Fruit fly (Drosophila melanogaster): Measurements from ENCODE around the gene Ocho.
A peak's percentile ranks its signal among the peaks of the same experiment; 100 is the strongest.

Ocho gene

DNA sequence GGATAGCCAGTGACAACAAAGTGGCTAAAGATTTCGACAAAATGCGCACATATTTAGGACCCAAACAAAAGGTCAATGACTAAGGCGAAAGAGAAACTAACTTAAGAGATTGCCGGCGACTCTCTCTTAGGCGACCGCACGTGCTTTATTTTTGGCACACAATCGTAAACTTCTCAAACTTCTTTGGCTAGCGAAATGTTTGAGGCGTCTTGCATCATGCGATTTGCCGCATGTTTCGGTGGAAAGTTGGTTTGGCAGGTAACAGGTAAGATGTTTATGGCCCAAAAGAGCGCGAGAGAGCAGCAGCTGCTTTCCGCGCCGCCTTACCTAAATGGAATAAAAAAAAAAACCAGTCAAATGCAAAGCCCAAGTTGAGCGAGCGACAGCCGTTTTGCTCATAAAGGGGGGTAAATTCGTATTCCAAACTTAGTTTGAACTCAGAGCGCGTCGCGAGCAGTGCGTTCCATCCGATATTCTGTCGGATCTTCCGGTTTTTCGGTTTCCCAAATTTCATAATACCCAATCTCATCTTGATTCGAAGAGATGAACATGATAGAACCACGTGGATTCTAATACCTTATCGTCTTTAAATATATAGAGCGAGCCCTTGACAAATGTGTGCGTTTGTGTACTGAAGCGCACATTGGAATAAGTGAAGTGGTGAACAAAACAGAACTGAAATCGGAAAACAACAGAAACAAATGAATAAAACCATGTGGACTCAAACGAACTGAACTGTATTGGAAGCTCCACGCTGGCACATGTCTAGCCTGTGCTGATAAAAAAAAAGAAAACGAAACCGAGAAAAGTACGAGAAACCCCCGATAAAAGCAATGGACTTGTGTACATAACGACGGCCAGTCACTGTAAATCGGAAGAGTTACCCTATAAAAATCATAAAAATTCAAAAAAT is 12.6 kb downstream of the Ocho start:
- TF ChIP-seq Ets98B (GFP tag; IDR thresholded peaks at IDR 0.05) (peak; percentile 30; the same call in 1 of the 2 replicates), CG17806 (tag; optimal IDR thresholded peaks at IDR 0.05) (no peak), CG13204 (GFP tag; optimal IDR thresholded peaks at IDR 0.05) (no peak), CG12605 (GFP tag; IDR thresholded peaks at IDR 0.05) (no peak), EcR (GFP tag; optimal IDR thresholded peaks at IDR 0.05) (peak; percentile 47)

DNA sequence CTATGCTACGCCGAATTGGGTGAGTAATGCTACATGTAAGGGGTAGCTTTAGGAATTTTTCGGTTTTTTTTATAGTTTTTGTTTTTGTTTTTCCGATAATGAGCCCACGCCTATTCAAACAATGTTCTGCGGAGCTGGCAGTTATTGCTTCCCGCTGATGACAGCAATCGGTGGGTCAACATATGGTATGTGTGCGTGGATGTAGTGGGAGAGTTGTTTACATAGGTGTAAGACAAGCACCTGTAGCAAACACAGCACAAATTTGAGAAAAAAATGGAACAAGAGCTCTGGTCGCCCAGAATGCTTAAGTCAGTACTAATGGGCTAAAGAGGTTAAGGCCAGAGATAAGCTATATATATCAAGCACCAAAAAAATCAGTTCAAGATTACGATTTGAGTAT is 13.6 kb downstream of the Ocho start:
- TF ChIP-seq CG9948 (tag; optimal IDR thresholded peaks at IDR 0.05) (no peak), CG13204 (GFP tag; optimal IDR thresholded peaks at IDR 0.05) (no peak), CG15710 (tag; optimal IDR thresholded peaks at IDR 0.05) (no peak), Ets98B (GFP tag; IDR thresholded peaks at IDR 0.05) (no peak), D1 (tag; optimal IDR thresholded peaks at IDR 0.05) (no peak), CG10348 (GFP tag; IDR thresholded peaks at IDR 0.05) (no peak), CG8301 (tag; optimal IDR thresholded peaks at IDR 0.05) (no peak), CG4496 (GFP tag; IDR thresholded peaks at IDR 0.05) (no peak), Pif1B (GFP tag; optimal IDR thresholded peaks at IDR 0.05) (no peak), EcR (GFP tag; optimal IDR thresholded peaks at IDR 0.05) (no peak)

DNA sequence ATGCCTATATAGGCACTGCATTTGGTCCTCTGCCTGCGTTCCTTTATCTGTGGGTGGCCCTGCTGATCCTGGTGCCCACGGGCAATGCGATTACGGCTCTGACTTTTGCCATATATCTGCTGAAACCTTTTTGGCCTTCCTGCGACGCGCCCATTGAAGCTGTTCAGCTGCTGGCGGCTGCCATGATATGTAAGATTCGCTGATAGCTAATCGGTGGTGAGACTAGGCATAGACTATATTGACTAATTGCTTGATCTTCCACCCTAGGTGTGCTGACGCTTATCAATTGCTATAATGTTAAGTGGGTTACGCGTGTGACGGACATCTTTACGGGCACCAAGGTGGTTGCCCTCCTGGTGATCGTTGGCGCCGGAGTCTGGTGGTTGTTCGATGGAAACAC is 15.2 kb downstream of the Ocho start:
- TF ChIP-seq CG4496 (GFP tag; IDR thresholded peaks at IDR 0.05) = no peak
- no peak for TF ChIP-seq Pif1A (GFP tag; optimal IDR thresholded peaks at IDR 0.05)
- no peak for TF ChIP-seq CG14655 (GFP tag; optimal IDR thresholded peaks at IDR 0.05)
- no peak for TF ChIP-seq Snoo (tag; optimal IDR thresholded peaks at IDR 0.05)
- no peak for TF ChIP-seq CG12605 (GFP tag; IDR thresholded peaks at IDR 0.05)
- TF ChIP-seq CG32121 (GFP tag; IDR thresholded peaks at IDR 0.05) = no peak
- no peak for TF ChIP-seq CG17806 (tag; optimal IDR thresholded peaks at IDR 0.05)
- TF ChIP-seq CG10348 (GFP tag; IDR thresholded peaks at IDR 0.05) = no peak
- TF ChIP-seq CG34367 (tag; optimal IDR thresholded peaks at IDR 0.05) = no peak
- no peak for TF ChIP-seq rn (GFP tag; IDR thresholded peaks at IDR 0.05)
- TF ChIP-seq CG9948 (tag; optimal IDR thresholded peaks at IDR 0.05) = no peak
- TF ChIP-seq D1 (tag; optimal IDR thresholded peaks at IDR 0.05) = no peak
- no peak for TF ChIP-seq CG8159 (tag; optimal IDR thresholded peaks at IDR 0.05)
- TF ChIP-seq Ets98B (GFP tag; IDR thresholded peaks at IDR 0.05) = no peak
- no peak for TF ChIP-seq gl (tag; optimal IDR thresholded peaks at IDR 0.05)
- no peak for TF ChIP-seq CG13204 (GFP tag; optimal IDR thresholded peaks at IDR 0.05)
- TF ChIP-seq EcR (GFP tag; optimal IDR thresholded peaks at IDR 0.05) = no peak

DNA sequence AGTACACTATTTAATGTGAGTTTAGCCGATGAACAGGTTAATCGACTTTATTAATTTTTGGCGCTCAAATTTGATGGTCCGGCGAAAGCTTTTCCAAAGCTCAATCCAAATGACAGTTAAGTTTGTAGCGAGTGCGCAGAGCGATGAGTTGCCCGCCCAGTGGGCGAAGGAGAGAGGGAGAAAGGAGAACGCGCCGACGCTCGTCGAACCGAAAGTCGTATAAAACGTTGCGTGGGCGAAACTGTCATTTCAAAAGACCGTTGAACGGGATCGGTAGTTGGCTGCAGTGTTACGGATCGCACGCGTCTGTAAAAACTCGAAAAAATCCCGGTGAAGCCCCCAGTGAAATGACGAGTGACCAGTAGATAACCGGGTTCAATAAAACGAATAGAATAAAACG is 17.4 kb downstream of the Ocho start, which contains the start of gene Zip71B:
Gene Zip71B (plus strand): TSS at position 265 of the 400 bp plus-strand sequence.
- TF ChIP-seq CG14655 (GFP tag; optimal IDR thresholded peaks at IDR 0.05) (no peak), CG8301 (tag; optimal IDR thresholded peaks at IDR 0.05) (no peak), rn (GFP tag; IDR thresholded peaks at IDR 0.05) (no peak), CG8159 (tag; optimal IDR thresholded peaks at IDR 0.05) (no peak), Pif1A (GFP tag; optimal IDR thresholded peaks at IDR 0.05) (no peak)

DNA sequence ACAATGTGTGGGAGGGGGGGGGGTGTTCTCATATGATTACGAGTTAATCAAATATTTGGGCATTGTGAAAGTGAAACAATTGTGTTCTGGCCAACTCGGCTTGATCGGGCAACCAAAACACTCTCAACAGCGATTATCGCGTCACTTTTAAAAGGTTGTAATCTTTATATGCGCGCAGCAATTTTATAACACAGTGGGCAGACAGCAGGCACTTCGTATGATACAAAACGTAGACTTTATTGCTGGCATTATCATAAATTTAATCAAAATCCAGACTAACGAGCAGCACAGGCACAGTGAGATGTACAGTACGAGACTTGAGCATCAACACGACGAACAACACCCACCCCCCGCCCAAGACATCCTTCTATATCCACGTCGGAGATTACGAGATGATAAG is 18.2 kb downstream of the Ocho start:
- no peak for TF ChIP-seq CG32121 (GFP tag; IDR thresholded peaks at IDR 0.05)
- no peak for TF ChIP-seq CG34367 (tag; optimal IDR thresholded peaks at IDR 0.05)
- no peak for TF ChIP-seq rn (GFP tag; IDR thresholded peaks at IDR 0.05)
- no peak for TF ChIP-seq CG8159 (tag; optimal IDR thresholded peaks at IDR 0.05)
- no peak for TF ChIP-seq Pif1B (GFP tag; optimal IDR thresholded peaks at IDR 0.05)
- TF ChIP-seq CG12605 (GFP tag; IDR thresholded peaks at IDR 0.05) = no peak
- TF ChIP-seq CG9948 (tag; optimal IDR thresholded peaks at IDR 0.05) = no peak
- TF ChIP-seq fd96Ca (GFP tag; IDR thresholded peaks at IDR 0.05) = no peak
- no peak for TF ChIP-seq CG15710 (tag; optimal IDR thresholded peaks at IDR 0.05)
- no peak for TF ChIP-seq CG13204 (GFP tag; optimal IDR thresholded peaks at IDR 0.05)
- TF ChIP-seq CG4496 (GFP tag; IDR thresholded peaks at IDR 0.05) = no peak
- no peak for TF ChIP-seq Pif1A (GFP tag; optimal IDR thresholded peaks at IDR 0.05)

DNA sequence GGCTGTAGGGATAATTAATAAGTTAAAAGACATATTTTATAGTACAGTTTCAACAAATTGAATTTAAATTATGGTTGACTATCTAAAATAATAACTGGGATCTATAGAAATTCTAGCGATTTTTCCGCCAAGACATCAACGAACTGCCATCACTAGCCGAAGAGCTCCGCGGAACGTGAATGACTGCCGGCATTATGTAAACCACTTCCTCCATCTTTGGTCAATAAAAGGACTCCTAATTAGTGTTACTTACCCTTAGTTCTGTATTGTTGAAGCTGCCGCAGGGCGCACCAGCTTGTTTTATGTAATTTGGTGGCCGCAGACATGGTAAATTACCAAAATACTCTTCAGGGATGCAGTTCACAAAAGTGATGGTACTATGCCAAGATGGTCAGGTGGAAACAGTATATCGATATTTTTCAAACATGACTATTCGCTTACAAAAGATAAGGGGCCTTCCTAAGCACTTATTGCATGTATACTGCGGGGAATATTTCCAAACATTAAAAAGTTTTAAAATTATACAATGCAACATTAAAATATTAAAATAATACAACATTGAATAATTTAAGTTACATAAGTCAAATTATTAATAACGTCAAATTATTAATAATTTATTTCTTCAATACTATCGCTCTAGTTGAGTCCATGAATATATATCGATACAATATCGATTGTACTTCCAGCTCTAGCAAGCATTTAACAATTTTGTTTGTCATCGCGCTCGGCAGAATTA is 24.8 kb downstream of the Ocho start, which contains the start of the genes mRpL39 and Prosbeta2:
Gene mRpL39 (minus strand): TSS at position 383 of the 736 bp plus-strand sequence.
Gene Prosbeta2 (plus strand): TSS at position 668 of the 736 bp plus-strand sequence.
- TF ChIP-seq D1 (tag; optimal IDR thresholded peaks at IDR 0.05) (no peak), Pif1A (GFP tag; optimal IDR thresholded peaks at IDR 0.05) (no peak), Pif1B (GFP tag; optimal IDR thresholded peaks at IDR 0.05) (no peak), fd96Ca (GFP tag; IDR thresholded peaks at IDR 0.05) (peak; percentile 23; the same call in 1 of the 3 replicates), Snoo (tag; optimal IDR thresholded peaks at IDR 0.05) (no peak), CG32121 (GFP tag; IDR thresholded peaks at IDR 0.05) (peak; percentile 61), CG8159 (tag; optimal IDR thresholded peaks at IDR 0.05) (peak; percentile 72), CG10348 (GFP tag; IDR thresholded peaks at IDR 0.05) (no peak), Ets98B (GFP tag; IDR thresholded peaks at IDR 0.05) (no peak), CG8301 (tag; optimal IDR thresholded peaks at IDR 0.05) (no peak), EcR (GFP tag; optimal IDR thresholded peaks at IDR 0.05) (peak; percentile 24), CG15710 (tag; optimal IDR thresholded peaks at IDR 0.05) (peak; percentile 0), CG14655 (GFP tag; optimal IDR thresholded peaks at IDR 0.05) (no peak), CG12605 (GFP tag; IDR thresholded peaks at IDR 0.05) (no peak), CG13204 (GFP tag; optimal IDR thresholded peaks at IDR 0.05) (no peak), gl (tag; optimal IDR thresholded peaks at IDR 0.05) (no peak), CG4496 (GFP tag; IDR thresholded peaks at IDR 0.05) (peak; percentile 66; the same call in 1 of the 3 replicates), CG9948 (tag; optimal IDR thresholded peaks at IDR 0.05) (no peak), rn (GFP tag; IDR thresholded peaks at IDR 0.05) (peak; percentile 60; the same call in 1 of the 2 replicates), CG17806 (tag; optimal IDR thresholded peaks at IDR 0.05) (no peak), CG34367 (tag; optimal IDR thresholded peaks at IDR 0.05) (no peak)
